Worm (Caenorhabditis elegans) whole organism, young adult: ENCODE measurements around the gene clec-80.
A peak's percentile ranks its signal among the peaks of the same experiment; 100 is the strongest.

Source experiments
- B0336.3 ChIP-seq: fragments of 200-800 bp; sonication (Bioruptor generic); IDR thresholded peaks from 2 replicates; pipeline ENCODE4 v1.3.6; 2022; ENCODE audit warnings: missing genetic modification characterization, missing compliant biosample characterization
- C06A6.2 ChIP-seq: fragments of 200-800 bp; sonication (Bioruptor generic); conservative IDR thresholded peaks from 2 replicates; pipeline ENCODE4 v1.3.6; 2022; ENCODE audit warnings: missing genetic modification characterization, missing compliant biosample characterization
- D2030.7 ChIP-seq: fragments of 200-800 bp; sonication (Bioruptor generic); IDR thresholded peaks from 2 replicates; pipeline ENCODE4 v1.3.6; 2022; ENCODE audit warnings: missing genetic modification reagents, missing genetic modification characterization, missing compliant biosample characterization
- F10E7.11 ChIP-seq: sonication (generic microtip); optimal IDR thresholded peaks from 2 replicates; lab custom pipeline; 2017; ENCODE audit warnings: mild to moderate bottlenecking, missing genetic modification characterization, moderate library complexity, missing compliant biosample characterization
- F23B12.7 ChIP-seq: sonication (generic microtip); optimal IDR thresholded peaks from 2 replicates; lab custom pipeline; 2017; ENCODE audit warnings: missing genetic modification characterization, mild to moderate bottlenecking, missing compliant biosample characterization, antibody characterized with exemption, moderate library complexity; ENCODE audit not compliant: insufficient read depth
- F33H1.4 ChIP-seq: fragments of 200-800 bp; sonication (Bioruptor generic); IDR thresholded peaks from 2 replicates; pipeline ENCODE4 v1.3.6; 2022; ENCODE audit warnings: missing genetic modification reagents, missing genetic modification characterization, missing compliant biosample characterization
- F39B2.1 ChIP-seq: fragments of 200-800 bp; sonication (Bioruptor generic); IDR thresholded peaks from 2 replicates; pipeline ENCODE4 v1.3.6; 2022; ENCODE audit warnings: missing genetic modification reagents, missing genetic modification characterization, missing compliant biosample characterization
- F52B5.7 ChIP-seq: sonication (generic microtip); optimal IDR thresholded peaks from 2 replicates; lab custom pipeline; 2016; ENCODE audit warnings: mild to moderate bottlenecking, missing genetic modification characterization, missing compliant biosample characterization
- F57A8.1 ChIP-seq: fragments of 200-800 bp; sonication (Bioruptor generic); optimal IDR thresholded peaks from 2 replicates; lab custom pipeline; 2018; ENCODE audit warnings: mild to moderate bottlenecking, missing genetic modification characterization, moderate library complexity, missing compliant biosample characterization
- F57C9.4 ChIP-seq: sonication (generic microtip); optimal IDR thresholded peaks from 2 replicates; lab custom pipeline; 2017; ENCODE audit warnings: mild to moderate bottlenecking, missing genetic modification characterization, missing compliant biosample characterization
- K12H6.12 ChIP-seq: fragments of 200-800 bp; sonication (Bioruptor generic); optimal IDR thresholded peaks from 2 replicates; lab custom pipeline; 2018; ENCODE audit warnings: mild to moderate bottlenecking, missing genetic modification characterization, missing compliant biosample characterization
- T26A5.8 ChIP-seq: sonication (generic microtip); optimal IDR thresholded peaks from 2 replicates; lab custom pipeline; 2016; ENCODE audit warnings: missing genetic modification characterization, missing compliant biosample characterization
- Y67H2A.10 ChIP-seq: fragments of 200-800 bp; sonication (Bioruptor generic); conservative IDR thresholded peaks from 2 replicates; pipeline ENCODE4 v1.3.6; 2022; ENCODE audit warnings: missing genetic modification reagents, missing genetic modification characterization, missing compliant biosample characterization
- Y79H2A.3 ChIP-seq: fragments of 200-800 bp; sonication (Bioruptor generic); conservative IDR thresholded peaks from 2 replicates; pipeline ENCODE4 v1.3.6; 2022; ENCODE audit warnings: missing genetic modification reagents, missing genetic modification characterization, missing compliant biosample characterization
- Y95B8A.8 ChIP-seq: fragments of 200-800 bp; sonication (Bioruptor generic); IDR thresholded peaks from 2 replicates; pipeline ENCODE4 v1.3.6; 2022; ENCODE audit warnings: missing genetic modification reagents, missing genetic modification characterization, missing compliant biosample characterization
- akir-1 ChIP-seq: fragments of 200-800 bp; sonication (Bioruptor generic); optimal IDR thresholded peaks from 2 replicates; lab custom pipeline; 2018; ENCODE audit warnings: mild to moderate bottlenecking, missing genetic modification characterization, moderate library complexity, missing compliant biosample characterization
- aptf-3 ChIP-seq: fragments of 200-800 bp; sonication (Bioruptor generic); IDR thresholded peaks from 2 replicates; pipeline ENCODE4 v1.3.6; 2022; ENCODE audit warnings: missing genetic modification characterization, missing compliant biosample characterization
- attf-3 ChIP-seq: fragments of 200-800 bp; sonication (Bioruptor generic); conservative IDR thresholded peaks from 2 replicates; pipeline ENCODE4 v1.3.6; 2022; ENCODE audit warnings: missing genetic modification reagents, missing genetic modification characterization, missing compliant biosample characterization
- attf-6 ChIP-seq: fragments of 200-800 bp; sonication (Bioruptor generic); IDR thresholded peaks from 2 replicates; pipeline ENCODE4 v1.3.6; 2022; ENCODE audit warnings: missing genetic modification reagents, missing genetic modification characterization, missing compliant biosample characterization
- cebp-2 ChIP-seq: fragments of 200-800 bp; sonication (Bioruptor generic); IDR thresholded peaks from 2 replicates; pipeline ENCODE4 v1.3.6; 2022; ENCODE audit warnings: missing genetic modification characterization, missing compliant biosample characterization
- ceh-40 ChIP-seq: fragments of 200-800 bp; sonication (Bioruptor generic); IDR thresholded peaks from 2 replicates; pipeline ENCODE4 v1.3.6; 2022; ENCODE audit warnings: missing genetic modification characterization, missing compliant biosample characterization
- ceh-58 ChIP-seq: fragments of 200-800 bp; sonication (Bioruptor generic); IDR thresholded peaks from 2 replicates; pipeline ENCODE4 v1.3.6; 2022; ENCODE audit warnings: missing genetic modification characterization, missing compliant biosample characterization
- ceh-91 ChIP-seq: fragments of 200-800 bp; sonication (Bioruptor generic); IDR thresholded peaks from 2 replicates; pipeline ENCODE4 v1.3.6; 2022; ENCODE audit warnings: missing genetic modification reagents, missing genetic modification characterization, missing compliant biosample characterization
- die-1 ChIP-seq: sonication (generic microtip); optimal IDR thresholded peaks from 2 replicates; lab custom pipeline; 2016; ENCODE audit warnings: missing genotype, mild to moderate bottlenecking, missing genetic modification characterization, missing compliant biosample characterization
- dox-1 ChIP-seq: fragments of 200-800 bp; sonication (Bioruptor generic); IDR thresholded peaks from 2 replicates; pipeline ENCODE4 v1.3.6; 2022; ENCODE audit warnings: missing genetic modification reagents, missing genetic modification characterization, missing compliant biosample characterization
- dpl-1 ChIP-seq: fragments of 150-350 bp; optimal IDR thresholded peaks from 2 replicates; lab custom pipeline; 2014; ENCODE audit warnings: missing biosample characterization, missing genetic modification reagents, missing genetic modification characterization
- efl-1 ChIP-seq: fragments of 150-350 bp; optimal IDR thresholded peaks from 2 replicates; lab custom pipeline; 2014; ENCODE audit warnings: missing biosample characterization, missing genetic modification reagents, missing genetic modification characterization
- ekl-4 ChIP-seq: fragments of 200-800 bp; sonication (Bioruptor generic); IDR thresholded peaks from 2 replicates; pipeline ENCODE4 v1.3.6; 2022; ENCODE audit warnings: missing genetic modification reagents, missing genetic modification characterization, missing compliant biosample characterization
- gei-17 ChIP-seq: fragments of 200-800 bp; sonication (Bioruptor generic); optimal IDR thresholded peaks from 2 replicates; lab custom pipeline; 2018; ENCODE audit warnings: mild to moderate bottlenecking, missing genetic modification characterization, missing compliant biosample characterization
- him-1 ChIP-seq: sonication (generic microtip); optimal IDR thresholded peaks from 2 replicates; lab custom pipeline; 2016; ENCODE audit warnings: missing genotype, missing genetic modification reagents, missing genetic modification characterization, missing compliant biosample characterization
- hmg-20 ChIP-seq: fragments of 200-800 bp; sonication (Bioruptor generic); IDR thresholded peaks from 2 replicates; pipeline ENCODE4 v1.3.6; 2022; ENCODE audit warnings: missing genetic modification reagents, missing genetic modification characterization, missing compliant biosample characterization
- let-607 ChIP-seq, 2 experiments: fragments of 200-800 bp in 1 of 2; sonication (Bioruptor generic) in 1 of 2; sonication (generic microtip) in 1 of 2; optimal IDR thresholded peaks; 2 replicates each; lab custom pipeline; 2016 to 2018; ENCODE audit warnings: mild to moderate bottlenecking in 2 of 2, missing compliant biosample characterization in 2 of 2, missing genetic modification characterization in 2 of 2, moderate library complexity in 2 of 2, missing genotype in 1 of 2
- lin-35 ChIP-seq, 3 experiments: fragments of 150-350 bp in 2 of 3; sonication (generic microtip) in 1 of 3; optimal IDR thresholded peaks; 2 replicates each; lab custom pipeline; 2014 to 2018; ENCODE audit warnings: missing biosample characterization in 3 of 3, missing genetic modification characterization in 3 of 3, missing genetic modification reagents in 3 of 3
- lin-40 ChIP-seq: sonication (generic microtip); optimal IDR thresholded peaks from 2 replicates; lab custom pipeline; 2016; ENCODE audit warnings: missing genetic modification characterization, mild to moderate bottlenecking, missing compliant biosample characterization, missing genotype, missing genetic modification reagents
- lsl-1 ChIP-seq: fragments of 200-800 bp; sonication (Bioruptor generic); optimal IDR thresholded peaks from 2 replicates; lab custom pipeline; 2018; ENCODE audit warnings: mild to moderate bottlenecking, missing genetic modification characterization, moderate library complexity, missing compliant biosample characterization
- madf-6 ChIP-seq: fragments of 200-800 bp; sonication (Bioruptor generic); IDR thresholded peaks from 2 replicates; pipeline ENCODE4 v1.3.6; 2022; ENCODE audit warnings: missing genetic modification reagents, missing genetic modification characterization, missing compliant biosample characterization
- mxl-1 ChIP-seq: sonication (generic microtip); optimal IDR thresholded peaks from 2 replicates; lab custom pipeline; 2016; ENCODE audit warnings: missing genetic modification characterization, missing compliant biosample characterization
- nhr-80 ChIP-seq: sonication (generic microtip); optimal IDR thresholded peaks from 2 replicates; lab custom pipeline; 2016; ENCODE audit warnings: missing genetic modification characterization, missing compliant biosample characterization
- pbrm-1 ChIP-seq: fragments of 200-800 bp; sonication (Bioruptor generic); IDR thresholded peaks from 2 replicates; pipeline ENCODE4 v1.3.6; 2022; ENCODE audit warnings: missing genetic modification reagents, missing genetic modification characterization, missing compliant biosample characterization
- rec-8 ChIP-seq, 2 experiments: sonication (generic microtip); optimal IDR thresholded peaks; 2 replicates each; lab custom pipeline; 2016; ENCODE audit warnings: mild to moderate bottlenecking in 2 of 2, missing genetic modification characterization in 2 of 2, missing genetic modification reagents in 2 of 2, missing genotype in 2 of 2, missing biosample characterization in 1 of 2, missing compliant biosample characterization in 1 of 2, moderate library complexity in 1 of 2
- rpc-1 ChIP-seq, 2 experiments: fragments of 150-350 bp in 1 of 2; sonication (generic microtip) in 1 of 2; optimal IDR thresholded peaks; 2 replicates each; lab custom pipeline; 2014 to 2018; ENCODE audit warnings: missing biosample characterization in 1 of 2, missing genetic modification characterization in 1 of 2, missing genetic modification reagents in 1 of 2, missing genotype in 1 of 2
- tbp1 ChIP-seq: fragments of 200-800 bp; sonication (Bioruptor generic); optimal IDR thresholded peaks from 2 replicates; lab custom pipeline; 2018; ENCODE audit warnings: mild to moderate bottlenecking, missing genetic modification characterization, missing compliant biosample characterization
- tbx-9 ChIP-seq: sonication (generic microtip); optimal IDR thresholded peaks from 2 replicates; lab custom pipeline; 2016; ENCODE audit warnings: borderline replicate concordance, missing genetic modification characterization, inconsistent platforms, missing compliant biosample characterization
- tlf-1 ChIP-seq: fragments of 200-800 bp; sonication (Bioruptor generic); optimal IDR thresholded peaks from 2 replicates; lab custom pipeline; 2018; ENCODE audit warnings: mild to moderate bottlenecking, missing genetic modification characterization, missing compliant biosample characterization
- xnd-1 ChIP-seq: sonication (generic microtip); optimal IDR thresholded peaks from 2 replicates; lab custom pipeline; 2016; ENCODE audit warnings: missing genotype, missing genetic modification reagents, missing genetic modification characterization, missing compliant biosample characterization
- ztf-18 ChIP-seq: sonication (generic microtip); optimal IDR thresholded peaks from 2 replicates; lab custom pipeline; 2016; ENCODE audit warnings: missing genotype, mild to moderate bottlenecking, missing genetic modification characterization, missing compliant biosample characterization
- ztf-25 ChIP-seq: fragments of 200-800 bp; sonication (Bioruptor generic); IDR thresholded peaks from 2 replicates; pipeline ENCODE4 v1.3.6; 2022; ENCODE audit warnings: missing genetic modification reagents, missing genetic modification characterization, missing compliant biosample characterization

clec-80 gene

ce11 chrIV:2782793-2783540, 40.6 kb upstream of the clec-80 start, which contains the start of gene Y54G2A.12 (continued):
- TF ChIP-seq attf-3 (GFP tag; lab: Robert Waterston, UW) (no peak), ztf-25 (no peak), tbp1 (GFP tag; lab: Kevin White, UChicago) (peak; percentile 38), tlf-1 (GFP tag; lab: Kevin White, UChicago) (peak; percentile 53), Y79H2A.3 (0 out of 2 replicates have a peak, but pooled peaks have one; percentile 11), C06A6.2 (GFP tag; lab: Robert Waterston, UW) (no peak), F52B5.7 (tag; lab: Kevin White, UChicago) (no peak), hmg-20 (GFP tag; lab: Robert Waterston, UW) (no peak), cebp-2 (GFP tag; lab: Robert Waterston, UW) (no peak), F39B2.1 (no peak), rec-8 (tag; optimal IDR thresholded peaks at IDR 0.05; lab: Kevin White, UChicago) (no peak), D2030.7 (GFP tag; lab: Robert Waterston, UW) (peak; percentile 89), madf-6 (GFP tag; lab: Robert Waterston, UW) (peak; percentile 96), F57C9.4 (tag; lab: Kevin White, UChicago) (no peak), K12H6.12 (tag; lab: Kevin White, UChicago) (no peak), Y67H2A.10 (GFP tag; lab: Robert Waterston, UW) (no peak), tbx-9 (tag; lab: Kevin White, UChicago) (no peak), efl-1 (peak; percentile 94), F33H1.4 (GFP tag; lab: Robert Waterston, UW) (peak; percentile 93), attf-6 (no peak), nhr-80 (tag; lab: Kevin White, UChicago) (no peak), Y95B8A.8 (GFP tag; lab: Robert Waterston, UW) (no peak), rpc-1 (optimal IDR thresholded peaks at IDR 0.05; lab: Kevin White, UChicago) (no peak), rpc-1 (tag; optimal IDR thresholded peaks at IDR 0.05; lab: Kevin White, UChicago) (no peak), him-1 (no peak), ekl-4 (GFP tag; lab: Robert Waterston, UW) (peak; percentile 70; the same call in 1 of the 2 replicates), let-607 (tag; optimal IDR thresholded peaks at IDR 0.05; lab: Kevin White, UChicago) (no peak), B0336.3 (GFP tag; lab: Robert Waterston, UW) (peak; percentile 76), F57A8.1 (GFP tag; lab: Kevin White, UChicago) (no peak), aptf-3 (GFP tag; lab: Robert Waterston, UW) (no peak), gei-17 (GFP tag; lab: Kevin White, UChicago) (no peak), F23B12.7 (tag; lab: Kevin White, UChicago) (no peak), ceh-58 (GFP tag; lab: Robert Waterston, UW) (no peak), F10E7.11 (no peak), lin-40 (tag; lab: Kevin White, UChicago) (no peak), mxl-1 (tag; lab: Kevin White, UChicago) (no peak), lsl-1 (peak; percentile 92), pbrm-1 (GFP tag; lab: Robert Waterston, UW) (0 out of 2 replicates have a peak, but pooled peaks have one; percentile 27), ceh-91 (peak; percentile 88), T26A5.8 (tag; lab: Kevin White, UChicago) (no peak), dox-1 (GFP tag; lab: Robert Waterston, UW) (peak; percentile 83), ztf-18 (tag; lab: Kevin White, UChicago) (no peak), xnd-1 (peak; percentile 97), akir-1 (no peak), dpl-1 (GFP tag; lab: Kevin White, UChicago) (peak; percentile 69), lin-35 (GFP tag; optimal IDR thresholded peaks at IDR 0.05; lab: Kevin White, UChicago) (peak in 1 of 3 experiments; percentile 17), ceh-40 (GFP tag; lab: Robert Waterston, UW) (no peak), die-1 (tag; lab: Kevin White, UChicago) (no peak)
